Worm (Caenorhabditis elegans): ENCODE data around the gene M60.6.

Gene M60.6

ce11 chrX:8286740-8287299 lies 34.6 kb upstream of the M60.6 start, which contains the start of gene sec-16A.2:
Gene sec-16A.2, plus strand, starts transcription at chrX:8287249.
- TF ChIP-seq hmg-1.2 (GFP tag; IDR thresholded peaks at IDR 0.05) (peak; percentile 33; the same call in 1 of the 2 replicates), lin-40 (tag; optimal IDR thresholded peaks at IDR 0.05) (peak; percentile 46), F33H1.4 (GFP tag; IDR thresholded peaks at IDR 0.05) (peak; percentile 68), let-607 (tag; optimal IDR thresholded peaks at IDR 0.05) (peak; percentile 5 to 58), dpff-1 (tag; optimal IDR thresholded peaks at IDR 0.05) (no peak), madf-3 (GFP tag; IDR thresholded peaks at IDR 0.05) (no peak), ceh-27 (GFP tag; optimal IDR thresholded peaks at IDR 0.05) (peak; percentile 62), snpc-1.1 (tag; optimal IDR thresholded peaks at IDR 0.05; ENCODE audit: insufficient read depth) (no peak), F22D6.2 (tag; optimal IDR thresholded peaks at IDR 0.05) (no peak), nhr-80 (tag; optimal IDR thresholded peaks at IDR 0.05) (peak; percentile 78), ZK185.1 (tag; optimal IDR thresholded peaks at IDR 0.05; ENCODE audit: poor library complexity, severe bottlenecking) (peak; percentile 48), lin-54 (GFP tag; optimal IDR thresholded peaks at IDR 0.05) (no peak), snpc-4 (GFP tag; optimal IDR thresholded peaks at IDR 0.05) (no peak), snpc-4 (tag; optimal IDR thresholded peaks at IDR 0.05) (peak in 1 of 4 experiments; percentile 61), bed-2 (GFP tag; IDR thresholded peaks at IDR 0.05) (no peak), zfh-2 (GFP tag; conservative IDR thresholded peaks at IDR 0.05) (peak; percentile 87), hlh-26 (GFP tag; conservative IDR thresholded peaks at IDR 0.05) (no peak), attf-5 (GFP tag; optimal IDR thresholded peaks at IDR 0.05) (peak; percentile 54), B0336.3 (GFP tag; IDR thresholded peaks at IDR 0.05) (no peak), nfya-2 (GFP tag; IDR thresholded peaks at IDR 0.05) (no peak), mcd-1 (GFP tag; IDR thresholded peaks at IDR 0.05) (no peak), xnd-1 (tag; optimal IDR thresholded peaks at IDR 0.05) (no peak), athp-1 (tag; optimal IDR thresholded peaks at IDR 0.05) (no peak), F39B2.1 (GFP tag; IDR thresholded peaks at IDR 0.05) (no peak), ztf-25 (GFP tag; IDR thresholded peaks at IDR 0.05) (no peak), nhr-179 (tag; optimal IDR thresholded peaks at IDR 0.05) (no peak), nhr-120 (GFP tag; IDR thresholded peaks at IDR 0.05) (no peak), hrde-1 (tag; optimal IDR thresholded peaks at IDR 0.05; ENCODE audit: borderline replicate concordance) (no peak), snpc-1.3 (tag; optimal IDR thresholded peaks at IDR 0.05; ENCODE audit: insufficient read depth) (no peak), tlf-1 (GFP tag; optimal IDR thresholded peaks at IDR 0.05) (no peak), dox-1 (GFP tag; IDR thresholded peaks at IDR 0.05) (peak; percentile 60; the same call in 1 of the 2 replicates), cebp-1 (GFP tag; IDR thresholded peaks at IDR 0.05) (no peak), cebp-1 (tag; optimal IDR thresholded peaks at IDR 0.05) (peak; percentile 13), K12H6.12 (tag; optimal IDR thresholded peaks at IDR 0.05) (peak; percentile 18), lin-35 (GFP tag; optimal IDR thresholded peaks at IDR 0.05) (peak in 1 of 3 experiments; percentile 28), sea-2 (GFP tag; IDR thresholded peaks at IDR 0.05) (no peak), ccch-3 (GFP tag; optimal IDR thresholded peaks at IDR 0.05) (no peak), efl-1 (GFP tag; optimal IDR thresholded peaks at IDR 0.05) (no peak), hmg-20 (GFP tag; IDR thresholded peaks at IDR 0.05) (no peak), bed-1 (GFP tag; IDR thresholded peaks at IDR 0.05) (no peak)
